Fruit fly (Drosophila melanogaster) whole organism, pupa: Measurements from ENCODE around the gene CG43367.

ENCODE experiments used
- CG10348 ChIP-seq: fragments of 200-800 bp; sonication (Bioruptor generic); IDR thresholded peaks from 2 replicates; pipeline ENCODE4 v1.3.6; 2022; ENCODE audit warnings: missing biosample characterization, missing genetic modification characterization
- CG12605 ChIP-seq: fragments of 200-800 bp; sonication (Bioruptor generic); IDR thresholded peaks from 2 replicates; pipeline ENCODE4 v1.3.6; 2022; ENCODE audit warnings: missing biosample characterization, missing genetic modification characterization
- CG13204 ChIP-seq: fragments of 200-800 bp; sonication (Bioruptor generic); optimal IDR thresholded peaks from 2 replicates; lab custom pipeline; 2018; ENCODE audit warnings: missing biosample characterization, mild to moderate bottlenecking, missing genetic modification characterization, moderate library complexity
- CG14655 ChIP-seq: fragments of 200-800 bp; sonication (Bioruptor generic); optimal IDR thresholded peaks from 3 replicates; lab custom pipeline; 2017; ENCODE audit warnings: mild to moderate bottlenecking, missing biosample characterization, missing genetic modification reagents, missing genetic modification characterization
- CG15710 ChIP-seq: fragments of 200-800 bp; sonication (Bioruptor generic); optimal IDR thresholded peaks from 2 replicates; lab custom pipeline; 2018; ENCODE audit warnings: missing biosample characterization, mild to moderate bottlenecking, missing genetic modification characterization, moderate library complexity
- CG17806 ChIP-seq: fragments of 200-800 bp; sonication (Bioruptor generic); optimal IDR thresholded peaks from 2 replicates; lab custom pipeline; 2018; ENCODE audit warnings: missing biosample characterization, mild to moderate bottlenecking, missing genetic modification characterization, moderate library complexity
- CG32121 ChIP-seq: fragments of 200-800 bp; sonication (Bioruptor generic); IDR thresholded peaks from 2 replicates; pipeline ENCODE4 v1.3.6; 2022; ENCODE audit warnings: missing biosample characterization, missing genetic modification characterization
- CG34367 ChIP-seq: fragments of 200-800 bp; sonication (Bioruptor generic); optimal IDR thresholded peaks from 2 replicates; lab custom pipeline; 2018; ENCODE audit warnings: missing biosample characterization, mild to moderate bottlenecking, missing genetic modification characterization
- CG4496 ChIP-seq: fragments of 200-800 bp; sonication (Bioruptor generic); IDR thresholded peaks from 3 replicates; pipeline ENCODE4 v1.3.6; 2022; ENCODE audit warnings: missing biosample characterization, missing genetic modification characterization
- CG8159 ChIP-seq: fragments of 200-800 bp; sonication (Bioruptor generic); optimal IDR thresholded peaks from 3 replicates; lab custom pipeline; 2018; ENCODE audit warnings: missing biosample characterization, mild to moderate bottlenecking, missing genetic modification characterization, moderate library complexity
- CG8301 ChIP-seq: fragments of 200-800 bp; sonication (Bioruptor generic); optimal IDR thresholded peaks from 2 replicates; lab custom pipeline; 2018; ENCODE audit warnings: missing biosample characterization, mild to moderate bottlenecking, missing genetic modification characterization
- CG9948 ChIP-seq: fragments of 200-800 bp; sonication (Bioruptor generic); optimal IDR thresholded peaks from 2 replicates; lab custom pipeline; 2018; ENCODE audit warnings: missing biosample characterization, mild to moderate bottlenecking, missing genetic modification characterization, moderate library complexity
- D1 ChIP-seq: fragments of 200-800 bp; sonication (Bioruptor generic); optimal IDR thresholded peaks from 2 replicates; lab custom pipeline; 2018; ENCODE audit warnings: missing biosample characterization, mild to moderate bottlenecking, missing genetic modification characterization, moderate library complexity
- EcR ChIP-seq: fragments of 200-800 bp; sonication (Bioruptor generic); optimal IDR thresholded peaks from 3 replicates; lab custom pipeline; 2019; ENCODE audit warnings: missing biosample characterization, missing genetic modification characterization, mild to moderate bottlenecking, moderate library complexity, missing genetic modification reagents
- Ets98B ChIP-seq: fragments of 200-800 bp; sonication (Bioruptor generic); IDR thresholded peaks from 2 replicates; pipeline ENCODE4 v1.3.6; 2022; ENCODE audit warnings: missing biosample characterization, missing genetic modification characterization
- Pif1A ChIP-seq: fragments of 200-800 bp; sonication (Bioruptor generic); optimal IDR thresholded peaks from 3 replicates; lab custom pipeline; 2016; ENCODE audit warnings: missing biosample characterization, missing genetic modification characterization
- Pif1B ChIP-seq: fragments of 200-800 bp; sonication (Bioruptor generic); optimal IDR thresholded peaks from 3 replicates; lab custom pipeline; 2016; ENCODE audit warnings: missing biosample characterization, missing genetic modification characterization
- Snoo ChIP-seq: fragments of 200-800 bp; sonication (Bioruptor generic); optimal IDR thresholded peaks from 3 replicates; lab custom pipeline; 2017; ENCODE audit warnings: missing biosample characterization, mild to moderate bottlenecking, missing genetic modification characterization, inconsistent platforms
- fd96Ca ChIP-seq: fragments of 200-800 bp; sonication (Bioruptor generic); IDR thresholded peaks from 3 replicates; pipeline ENCODE4 v1.3.6; 2022; ENCODE audit warnings: missing biosample characterization, missing genetic modification characterization
- gl ChIP-seq: fragments of 200-800 bp; sonication (Bioruptor generic); optimal IDR thresholded peaks from 2 replicates; lab custom pipeline; 2018; ENCODE audit warnings: missing biosample characterization, mild to moderate bottlenecking, missing genetic modification characterization
- rn ChIP-seq: fragments of 200-800 bp; sonication (Bioruptor generic); IDR thresholded peaks from 2 replicates; pipeline ENCODE4 v1.3.6; 2022; ENCODE audit warnings: missing biosample characterization, missing genetic modification characterization

The CG43367 gene

dm6 chr3L:4160926-4161325 is 32.9 kb upstream of the CG43367 start, which contains the start of gene nab:
Gene nab (minus strand): TSS chr3L:4160932.
- TF ChIP-seq Snoo (tag; lab: Kevin White, UChicago) (peak; percentile 23), CG17806 (tag; lab: Kevin White, UChicago) (no peak), CG15710 (tag; lab: Kevin White, UChicago) (no peak), Ets98B (no peak), rn (GFP tag; lab: Robert Waterston, UW) (no peak), CG13204 (no peak)

dm6 chr3L:4167353-4167842 is 26.4 kb upstream of the CG43367 start, which contains the start of gene mas:
Gene mas (minus strand): TSS chr3L:4167464.
- TF ChIP-seq Pif1A (GFP tag; lab: Kevin White, UChicago) (no peak), CG4496 (GFP tag; lab: Robert Waterston, UW) (no peak), CG9948 (no peak), Ets98B (no peak), gl (tag; lab: Kevin White, UChicago) (no peak), EcR (no peak), CG17806 (tag; lab: Kevin White, UChicago) (no peak), CG8159 (tag; lab: Kevin White, UChicago) (no peak), CG14655 (GFP tag; lab: Kevin White, UChicago) (no peak), CG10348 (GFP tag; lab: Robert Waterston, UW) (no peak), CG34367 (no peak), Pif1B (no peak), CG15710 (tag; lab: Kevin White, UChicago) (no peak), Snoo (tag; lab: Kevin White, UChicago) (no peak), D1 (tag; lab: Kevin White, UChicago) (no peak), CG12605 (no peak), rn (GFP tag; lab: Robert Waterston, UW) (no peak)

- TF ChIP-seq CG32121 (GFP tag; lab: Robert Waterston, UW) = 0 out of 2 replicates have a peak, but pooled peaks have one; percentile 23
- peak; percentile 18 for TF ChIP-seq gl (tag; lab: Kevin White, UChicago)
- peak; percentile 16 for TF ChIP-seq CG17806 (tag; lab: Kevin White, UChicago)
- TF ChIP-seq CG9948 = peak; percentile 39
- TF ChIP-seq Pif1A (GFP tag; lab: Kevin White, UChicago) = peak; percentile 15
- TF ChIP-seq EcR = no peak
- no peak for TF ChIP-seq CG14655 (GFP tag; lab: Kevin White, UChicago)
- TF ChIP-seq CG8159 (tag; lab: Kevin White, UChicago) = peak; percentile 43
- no peak for TF ChIP-seq rn (GFP tag; lab: Robert Waterston, UW)
- TF ChIP-seq D1 (tag; lab: Kevin White, UChicago) = peak; percentile 91
- peak; percentile 4 for TF ChIP-seq CG15710 (tag; lab: Kevin White, UChicago)
- TF ChIP-seq fd96Ca (GFP tag; lab: Robert Waterston, UW) = 0 out of 3 replicates have a peak, but pooled peaks have one; percentile 50
Observed at dm6 chr3L:4169957-4170651, 23.7 kb upstream of the CG43367 start, which contains the start of gene Ero1L. Gene Ero1L (plus strand): TSS chr3L:4170404.

dm6 chr3L:4173584-4173983 is 20.2 kb upstream of the CG43367 start, which contains the start of gene CG18675:
Gene CG18675 (plus strand): TSS chr3L:4173884.
- TF ChIP-seq CG13204 (no peak), CG8301 (no peak), CG17806 (tag; lab: Kevin White, UChicago) (no peak), CG15710 (tag; lab: Kevin White, UChicago) (no peak), CG4496 (GFP tag; lab: Robert Waterston, UW) (no peak), Pif1B (no peak)

- TF ChIP-seq D1 (tag; lab: Kevin White, UChicago) (no peak), CG4496 (GFP tag; lab: Robert Waterston, UW) (peak; percentile 51; the same call in 2 of the 3 replicates), CG14655 (GFP tag; lab: Kevin White, UChicago) (peak; percentile 62), CG8159 (tag; lab: Kevin White, UChicago) (peak; percentile 47), CG13204 (no peak)
Observed at dm6 chr3L:4177981-4178562, 15.7 kb upstream of the CG43367 start, which contains the start of gene Teh4. Gene Teh4 (minus strand): TSS chr3L:4178270.

- TF ChIP-seq CG13204 = no peak
- no peak for TF ChIP-seq CG12605
- TF ChIP-seq Snoo (tag; lab: Kevin White, UChicago) = no peak
- TF ChIP-seq CG8301 = no peak
- no peak for TF ChIP-seq CG10348 (GFP tag; lab: Robert Waterston, UW)
- TF ChIP-seq CG8159 (tag; lab: Kevin White, UChicago) = no peak
- no peak for TF ChIP-seq CG17806 (tag; lab: Kevin White, UChicago)
- no peak for TF ChIP-seq CG32121 (GFP tag; lab: Robert Waterston, UW)
- TF ChIP-seq Ets98B = no peak
- TF ChIP-seq gl (tag; lab: Kevin White, UChicago) = no peak
Observed at dm6 chr3L:4184563-4184962, 9.2 kb upstream of the CG43367 start, which contains the start of gene Teh3. Gene Teh3 (minus strand): TSS chr3L:4184663.
